Fruit fly (Drosophila melanogaster): ENCODE data around the gene FucTD.

Gene FucTD

dm6 chr3L:1374438-1375133, 41.4 kb upstream of the FucTD start (continued):
- TF ChIP-seq dac (GFP tag; optimal IDR thresholded peaks at IDR 0.05) (peak; percentile 52), dsx (GFP tag; optimal IDR thresholded peaks at IDR 0.05; ENCODE audit: poor library complexity, severe bottlenecking) (no peak), Hr4 (GFP tag; optimal IDR thresholded peaks at IDR 0.05) (peak; percentile 82), CG34406 (GFP tag; optimal IDR thresholded peaks at IDR 0.05) (peak; percentile 78), CG6163 (GFP tag; IDR thresholded peaks at IDR 0.05) (peak; percentile 82), esn (GFP tag; optimal IDR thresholded peaks at IDR 0.05) (peak; percentile 73), Blimp-1 (GFP tag; optimal IDR thresholded peaks at IDR 0.05) (no peak), CG6276 (GFP tag; optimal IDR thresholded peaks at IDR 0.05) (peak; percentile 31), Met (GFP tag; optimal IDR thresholded peaks at IDR 0.05) (peak; percentile 76), Sox102F (GFP tag; optimal IDR thresholded peaks at IDR 0.05) (peak; percentile 69), CG11762 (GFP tag; optimal IDR thresholded peaks at IDR 0.05; ENCODE audit: insufficient read depth) (no peak), net (GFP tag; optimal IDR thresholded peaks at IDR 0.05) (peak; percentile 66), Lpt (GFP tag; optimal IDR thresholded peaks at IDR 0.05) (peak; percentile 29), topi (GFP tag; optimal IDR thresholded peaks at IDR 0.05) (peak; percentile 37), vri (GFP tag; optimal IDR thresholded peaks at IDR 0.05) (no peak), CG11902 (GFP tag; optimal IDR thresholded peaks at IDR 0.05) (no peak), ss (GFP tag; optimal IDR thresholded peaks at IDR 0.05) (no peak), fd85E (GFP tag; optimal IDR thresholded peaks at IDR 0.05) (no peak)

dm6 chr3L:1376014-1376745, 39.9 kb upstream of the FucTD start:
- TF ChIP-seq CG6276 (GFP tag; optimal IDR thresholded peaks at IDR 0.05), result peak; percentile 78
- no peak for TF ChIP-seq fkh (GFP tag; optimal IDR thresholded peaks at IDR 0.05)
- TF ChIP-seq CG10669 (GFP tag; optimal IDR thresholded peaks at IDR 0.05), result peak; percentile 65
- TF ChIP-seq CG9139 (GFP tag; optimal IDR thresholded peaks at IDR 0.05), result peak; percentile 5
- TF ChIP-seq acj6 (GFP tag; optimal IDR thresholded peaks at IDR 0.05), result peak; percentile 66
- peak; percentile 63 for TF ChIP-seq net (GFP tag; optimal IDR thresholded peaks at IDR 0.05)
- TF ChIP-seq CG15336 (GFP tag; IDR thresholded peaks at IDR 0.05), result peak; percentile 85
- TF ChIP-seq Hr4 (GFP tag; optimal IDR thresholded peaks at IDR 0.05), result peak; percentile 90
- TF ChIP-seq CG3032 (tag; optimal IDR thresholded peaks at IDR 0.05), result peak; percentile 55
- TF ChIP-seq fd59A (GFP tag; optimal IDR thresholded peaks at IDR 0.05), result peak; percentile 48
- no peak for TF ChIP-seq svp (GFP tag)
- no peak for TF ChIP-seq CG8632 (GFP tag; optimal IDR thresholded peaks at IDR 0.05)
- TF ChIP-seq vri (GFP tag; optimal IDR thresholded peaks at IDR 0.05), result no peak
- TF ChIP-seq CG8319 (GFP tag; optimal IDR thresholded peaks at IDR 0.05), result no peak
- peak; percentile 70 for TF ChIP-seq dac (GFP tag; optimal IDR thresholded peaks at IDR 0.05)
- peak; percentile 71 for TF ChIP-seq pdm3 (GFP tag; optimal IDR thresholded peaks at IDR 0.05)
- peak; percentile 49 for TF ChIP-seq CG6808 (GFP tag; optimal IDR thresholded peaks at IDR 0.05)
- TF ChIP-seq CG32006 (GFP tag; optimal IDR thresholded peaks at IDR 0.05), result peak; percentile 89
- peak; percentile 45 for TF ChIP-seq spab (GFP tag; optimal IDR thresholded peaks at IDR 0.05)
- peak; percentile 80 for TF ChIP-seq CG4318 (GFP tag; optimal IDR thresholded peaks at IDR 0.05)
- TF ChIP-seq Eip75B (GFP tag; optimal IDR thresholded peaks at IDR 0.05), result peak; percentile 60
- peak; percentile 27 for TF ChIP-seq CG6792 (GFP tag; optimal IDR thresholded peaks at IDR 0.05)
- TF ChIP-seq CG16779 (tag; optimal IDR thresholded peaks at IDR 0.05), result no peak
- TF ChIP-seq cyc (GFP tag; optimal IDR thresholded peaks at IDR 0.05), result no peak
- peak; percentile 26 for TF ChIP-seq lz (GFP tag; optimal IDR thresholded peaks at IDR 0.05)
- no peak for TF ChIP-seq Blimp-1 (GFP tag; optimal IDR thresholded peaks at IDR 0.05)
- peak; percentile 76 for TF ChIP-seq Lpt (GFP tag; optimal IDR thresholded peaks at IDR 0.05)
- TF ChIP-seq CG1621 (tag; optimal IDR thresholded peaks at IDR 0.05), result peak; percentile 38
- TF ChIP-seq esn (GFP tag; optimal IDR thresholded peaks at IDR 0.05), result peak; percentile 15
- peak; percentile 85 for TF ChIP-seq CG8119 (GFP tag; IDR thresholded peaks at IDR 0.05)
- TF ChIP-seq salr (GFP tag; optimal IDR thresholded peaks at IDR 0.05), result peak in 1 of 2 experiments; percentile 59
- peak; percentile 35 for TF ChIP-seq CG34406 (GFP tag; optimal IDR thresholded peaks at IDR 0.05)
- peak; percentile 11 for TF ChIP-seq Hr39 (GFP tag; optimal IDR thresholded peaks at IDR 0.05)
- peak; percentile 70 for TF ChIP-seq OdsH (GFP tag; optimal IDR thresholded peaks at IDR 0.05)
- TF ChIP-seq Ets96B (tag; optimal IDR thresholded peaks at IDR 0.05), result peak; percentile 62
- peak; percentile 53; the same call in 1 of the 2 replicates for TF ChIP-seq Gug (GFP tag; IDR thresholded peaks at IDR 0.05)
- TF ChIP-seq eg (GFP tag; IDR thresholded peaks at IDR 0.05), result peak; percentile 80

Data from whole organism, prepupa.